Fruit fly (Drosophila melanogaster) whole organism, pupa: ENCODE measurements around the gene Toll-9.
A peak's percentile ranks its signal among the peaks of the same experiment; 100 is the strongest.

Source experiments
- CG10348 ChIP-seq: fragments of 200-800 bp; sonication (Bioruptor generic); IDR thresholded peaks from 2 replicates; pipeline ENCODE4 v1.3.6; 2022; ENCODE audit warnings: missing biosample characterization, missing genetic modification characterization
- CG12605 ChIP-seq: fragments of 200-800 bp; sonication (Bioruptor generic); IDR thresholded peaks from 2 replicates; pipeline ENCODE4 v1.3.6; 2022; ENCODE audit warnings: missing biosample characterization, missing genetic modification characterization
- CG13204 ChIP-seq: fragments of 200-800 bp; sonication (Bioruptor generic); optimal IDR thresholded peaks from 2 replicates; lab custom pipeline; 2018; ENCODE audit warnings: missing biosample characterization, mild to moderate bottlenecking, missing genetic modification characterization, moderate library complexity
- CG14655 ChIP-seq: fragments of 200-800 bp; sonication (Bioruptor generic); optimal IDR thresholded peaks from 3 replicates; lab custom pipeline; 2017; ENCODE audit warnings: mild to moderate bottlenecking, missing biosample characterization, missing genetic modification reagents, missing genetic modification characterization
- CG15710 ChIP-seq: fragments of 200-800 bp; sonication (Bioruptor generic); optimal IDR thresholded peaks from 2 replicates; lab custom pipeline; 2018; ENCODE audit warnings: missing biosample characterization, mild to moderate bottlenecking, missing genetic modification characterization, moderate library complexity
- CG17806 ChIP-seq: fragments of 200-800 bp; sonication (Bioruptor generic); optimal IDR thresholded peaks from 2 replicates; lab custom pipeline; 2018; ENCODE audit warnings: missing biosample characterization, mild to moderate bottlenecking, missing genetic modification characterization, moderate library complexity
- CG32121 ChIP-seq: fragments of 200-800 bp; sonication (Bioruptor generic); IDR thresholded peaks from 2 replicates; pipeline ENCODE4 v1.3.6; 2022; ENCODE audit warnings: missing biosample characterization, missing genetic modification characterization
- CG34367 ChIP-seq: fragments of 200-800 bp; sonication (Bioruptor generic); optimal IDR thresholded peaks from 2 replicates; lab custom pipeline; 2018; ENCODE audit warnings: missing biosample characterization, mild to moderate bottlenecking, missing genetic modification characterization
- CG4496 ChIP-seq: fragments of 200-800 bp; sonication (Bioruptor generic); IDR thresholded peaks from 3 replicates; pipeline ENCODE4 v1.3.6; 2022; ENCODE audit warnings: missing biosample characterization, missing genetic modification characterization
- CG8159 ChIP-seq: fragments of 200-800 bp; sonication (Bioruptor generic); optimal IDR thresholded peaks from 3 replicates; lab custom pipeline; 2018; ENCODE audit warnings: missing biosample characterization, mild to moderate bottlenecking, missing genetic modification characterization, moderate library complexity
- CG8301 ChIP-seq: fragments of 200-800 bp; sonication (Bioruptor generic); optimal IDR thresholded peaks from 2 replicates; lab custom pipeline; 2018; ENCODE audit warnings: missing biosample characterization, mild to moderate bottlenecking, missing genetic modification characterization
- CG9948 ChIP-seq: fragments of 200-800 bp; sonication (Bioruptor generic); optimal IDR thresholded peaks from 2 replicates; lab custom pipeline; 2018; ENCODE audit warnings: missing biosample characterization, mild to moderate bottlenecking, missing genetic modification characterization, moderate library complexity
- D1 ChIP-seq: fragments of 200-800 bp; sonication (Bioruptor generic); optimal IDR thresholded peaks from 2 replicates; lab custom pipeline; 2018; ENCODE audit warnings: missing biosample characterization, mild to moderate bottlenecking, missing genetic modification characterization, moderate library complexity
- EcR ChIP-seq: fragments of 200-800 bp; sonication (Bioruptor generic); optimal IDR thresholded peaks from 3 replicates; lab custom pipeline; 2019; ENCODE audit warnings: missing biosample characterization, missing genetic modification characterization, mild to moderate bottlenecking, moderate library complexity, missing genetic modification reagents
- Ets98B ChIP-seq: fragments of 200-800 bp; sonication (Bioruptor generic); IDR thresholded peaks from 2 replicates; pipeline ENCODE4 v1.3.6; 2022; ENCODE audit warnings: missing biosample characterization, missing genetic modification characterization
- Pif1A ChIP-seq: fragments of 200-800 bp; sonication (Bioruptor generic); optimal IDR thresholded peaks from 3 replicates; lab custom pipeline; 2016; ENCODE audit warnings: missing biosample characterization, missing genetic modification characterization
- Pif1B ChIP-seq: fragments of 200-800 bp; sonication (Bioruptor generic); optimal IDR thresholded peaks from 3 replicates; lab custom pipeline; 2016; ENCODE audit warnings: missing biosample characterization, missing genetic modification characterization
- Snoo ChIP-seq: fragments of 200-800 bp; sonication (Bioruptor generic); optimal IDR thresholded peaks from 3 replicates; lab custom pipeline; 2017; ENCODE audit warnings: missing biosample characterization, mild to moderate bottlenecking, missing genetic modification characterization, inconsistent platforms
- fd96Ca ChIP-seq: fragments of 200-800 bp; sonication (Bioruptor generic); IDR thresholded peaks from 3 replicates; pipeline ENCODE4 v1.3.6; 2022; ENCODE audit warnings: missing biosample characterization, missing genetic modification characterization
- gl ChIP-seq: fragments of 200-800 bp; sonication (Bioruptor generic); optimal IDR thresholded peaks from 2 replicates; lab custom pipeline; 2018; ENCODE audit warnings: missing biosample characterization, mild to moderate bottlenecking, missing genetic modification characterization
- rn ChIP-seq: fragments of 200-800 bp; sonication (Bioruptor generic); IDR thresholded peaks from 2 replicates; pipeline ENCODE4 v1.3.6; 2022; ENCODE audit warnings: missing biosample characterization, missing genetic modification characterization

The Toll-9 gene

DNA sequence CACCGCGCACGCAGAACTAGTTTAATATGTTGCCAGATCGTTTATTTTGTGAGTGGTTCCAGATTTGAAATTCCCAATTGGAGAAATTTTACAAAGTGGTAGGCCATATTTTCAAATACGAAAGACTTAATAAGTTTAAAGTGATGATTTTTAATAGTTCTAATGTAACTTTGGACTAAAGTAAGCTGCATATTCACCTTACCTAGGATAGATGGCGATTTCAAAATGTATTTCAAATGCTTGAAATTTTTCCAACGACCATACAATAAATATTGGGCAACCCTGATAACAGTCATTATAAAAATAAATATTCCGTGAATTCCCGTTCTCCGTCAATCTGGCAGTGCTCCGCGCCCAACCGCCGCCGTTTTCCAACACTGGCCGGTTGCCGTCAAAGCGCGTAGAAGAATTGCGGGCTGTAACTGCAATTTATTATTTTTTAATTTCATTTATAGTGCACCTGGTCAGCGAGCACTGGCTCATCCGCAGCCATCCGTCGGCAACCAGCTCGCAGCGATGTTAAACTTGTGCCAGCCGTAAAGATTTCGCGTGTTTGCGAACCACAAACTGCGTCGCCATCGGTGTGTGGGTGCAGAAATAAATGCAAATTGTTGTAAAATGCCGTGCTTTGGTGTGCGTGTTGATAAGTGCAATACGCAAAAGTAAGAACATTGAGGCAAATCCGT is 9.5 kb upstream of the Toll-9 start, which contains the start of the genes Ide and RhoBTB:
Ide (minus strand) TSS at position 19 of the 686 bp plus-strand sequence.
RhoBTB (plus strand) TSS at position 365 of the 686 bp plus-strand sequence.
- peak; percentile 65 for TF ChIP-seq CG34367 (tag; lab: Kevin White, UChicago)
- no peak for TF ChIP-seq CG13204 (GFP tag; lab: Kevin White, UChicago)
- TF ChIP-seq Pif1B = no peak
- TF ChIP-seq EcR (GFP tag; lab: Kevin White, UChicago) = no peak
- TF ChIP-seq CG8301 (tag; lab: Kevin White, UChicago) = peak; percentile 66
- peak; percentile 74; the same call in 2 of the 3 replicates for TF ChIP-seq CG4496 (GFP tag; lab: Robert Waterston, UW)
- TF ChIP-seq CG8159 (tag; lab: Kevin White, UChicago) = peak; percentile 75
- TF ChIP-seq CG15710 (tag; lab: Kevin White, UChicago) = peak; percentile 80
- peak; percentile 68 for TF ChIP-seq CG9948 (tag; lab: Kevin White, UChicago)
- no peak for TF ChIP-seq D1 (tag; lab: Kevin White, UChicago)
- TF ChIP-seq Snoo = peak; percentile 71
- TF ChIP-seq CG12605 (GFP tag; lab: Robert Waterston, UW) = 0 out of 2 replicates have a peak, but pooled peaks have one; percentile 22
- TF ChIP-seq Pif1A = no peak
- TF ChIP-seq CG14655 (GFP tag; lab: Kevin White, UChicago) = no peak
- peak; percentile 14; the same call in 1 of the 3 replicates for TF ChIP-seq fd96Ca (GFP tag; lab: Robert Waterston, UW)
- peak; percentile 67 for TF ChIP-seq CG17806
- peak; percentile 42; the same call in 1 of the 2 replicates for TF ChIP-seq Ets98B (GFP tag; lab: Robert Waterston, UW)
- TF ChIP-seq CG32121 = peak; percentile 58
- TF ChIP-seq CG10348 (GFP tag; lab: Robert Waterston, UW) = peak; percentile 83
- TF ChIP-seq rn (GFP tag; lab: Robert Waterston, UW) = peak; percentile 32; the same call in 1 of the 2 replicates
- no peak for TF ChIP-seq gl (tag; lab: Kevin White, UChicago)
- TF ChIP-seq, all 21 proteins: peak for 14

DNA sequence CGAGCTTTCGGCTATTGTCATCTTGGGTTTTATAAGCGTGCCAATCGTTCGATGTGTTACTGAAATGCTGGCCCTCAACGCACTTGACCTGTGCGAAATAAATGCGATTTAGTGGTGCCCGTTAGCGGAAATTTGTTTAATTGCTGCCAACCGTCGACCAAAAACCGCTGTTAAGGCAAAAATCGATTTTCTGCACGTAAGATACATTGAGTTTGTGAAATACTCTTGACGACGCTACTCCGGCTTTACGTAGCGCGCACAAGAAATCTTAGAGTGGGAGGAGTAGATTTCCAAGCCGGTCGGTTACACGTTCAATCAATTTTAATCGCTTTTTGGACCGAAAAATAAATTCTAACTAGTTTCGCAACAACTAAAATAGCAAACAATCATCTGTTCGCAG is 8.9 kb upstream of the Toll-9 start:
- no peak for TF ChIP-seq CG17806
- TF ChIP-seq CG4496 (GFP tag; lab: Robert Waterston, UW) = no peak
- no peak for TF ChIP-seq CG15710 (tag; lab: Kevin White, UChicago)
- no peak for TF ChIP-seq CG34367 (tag; lab: Kevin White, UChicago)
- TF ChIP-seq Snoo = no peak
- TF ChIP-seq Ets98B (GFP tag; lab: Robert Waterston, UW) = no peak
- no peak for TF ChIP-seq CG9948 (tag; lab: Kevin White, UChicago)
- TF ChIP-seq D1 (tag; lab: Kevin White, UChicago) = no peak
- TF ChIP-seq CG13204 (GFP tag; lab: Kevin White, UChicago) = no peak
- TF ChIP-seq rn (GFP tag; lab: Robert Waterston, UW) = no peak
- TF ChIP-seq CG10348 (GFP tag; lab: Robert Waterston, UW) = no peak

DNA sequence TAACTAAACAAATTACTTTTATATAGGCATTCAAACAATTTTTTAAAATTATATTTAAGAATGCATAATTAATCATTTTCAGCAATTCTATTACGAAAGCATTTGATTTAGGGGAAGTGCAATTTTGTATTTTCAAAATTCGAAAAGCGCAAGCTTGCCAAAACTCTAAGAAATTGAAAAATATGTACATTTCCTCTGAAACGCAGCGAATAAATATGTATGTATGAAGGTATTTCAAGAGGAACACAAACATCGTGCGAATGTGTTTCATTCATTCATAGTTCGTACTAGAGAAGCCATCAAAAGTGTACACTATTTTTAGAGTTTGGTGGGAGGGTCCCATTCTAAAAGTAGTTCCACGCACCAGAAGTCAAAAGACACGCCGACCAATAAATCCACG is 3.5 kb upstream of the Toll-9 start, which contains the start of gene CG13247:
CG13247 (plus strand) TSS at position 301 of the 400 bp plus-strand sequence.
- no peak for TF ChIP-seq rn (GFP tag; lab: Robert Waterston, UW)
- TF ChIP-seq fd96Ca (GFP tag; lab: Robert Waterston, UW) = no peak
- no peak for TF ChIP-seq CG32121
- TF ChIP-seq gl (tag; lab: Kevin White, UChicago) = no peak

DNA sequence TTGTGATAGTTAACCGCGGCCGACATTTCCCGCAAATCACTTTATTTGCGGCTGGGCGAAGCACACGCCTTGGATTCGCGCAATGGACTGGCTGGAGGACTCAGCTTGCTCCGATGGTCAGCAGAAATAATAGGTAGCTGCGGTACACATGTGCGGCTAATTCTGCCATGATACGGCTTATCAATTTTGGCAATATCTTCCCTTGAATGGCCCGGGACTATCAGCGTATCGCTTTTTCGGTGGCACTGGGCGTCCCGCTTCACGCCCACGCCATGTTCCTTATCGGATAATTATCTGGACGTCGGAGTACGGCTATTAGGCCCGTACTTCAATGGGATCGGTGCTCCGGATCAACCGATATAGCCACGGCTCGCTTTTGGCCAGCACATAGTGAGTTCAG is 450 bp downstream of the Toll-9 start:
- TF ChIP-seq EcR (GFP tag; lab: Kevin White, UChicago) = no peak
- TF ChIP-seq CG34367 (tag; lab: Kevin White, UChicago) = no peak
- no peak for TF ChIP-seq fd96Ca (GFP tag; lab: Robert Waterston, UW)

DNA sequence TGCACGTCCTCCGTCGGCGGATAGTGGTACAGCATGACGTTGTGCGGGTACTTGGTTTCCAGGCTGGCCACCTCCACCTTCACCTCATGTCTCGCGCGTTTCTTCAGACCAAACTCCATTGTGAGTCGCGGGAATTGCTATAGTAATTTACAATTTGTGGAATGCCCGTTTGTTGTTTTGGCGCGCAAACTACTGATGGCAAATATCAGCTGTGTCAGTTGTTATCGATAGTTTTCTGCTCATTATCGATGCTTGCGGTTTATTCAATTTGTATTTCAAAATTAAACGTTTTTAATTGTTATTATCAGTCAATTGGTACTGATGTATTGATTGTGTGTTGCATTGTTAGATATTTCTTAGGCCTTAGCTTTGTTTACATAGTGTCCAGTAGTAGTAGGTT is 5.1 kb downstream of the Toll-9 start, which contains the start of gene Prim2:
Prim2 (minus strand) TSS at position 197 of the 400 bp plus-strand sequence.
- no peak for TF ChIP-seq CG15710 (tag; lab: Kevin White, UChicago)
- TF ChIP-seq Pif1A = no peak
- no peak for TF ChIP-seq EcR (GFP tag; lab: Kevin White, UChicago)
- no peak for TF ChIP-seq Ets98B (GFP tag; lab: Robert Waterston, UW)
- TF ChIP-seq CG8159 (tag; lab: Kevin White, UChicago) = no peak
- TF ChIP-seq, all 21 proteins: peak for 0

DNA sequence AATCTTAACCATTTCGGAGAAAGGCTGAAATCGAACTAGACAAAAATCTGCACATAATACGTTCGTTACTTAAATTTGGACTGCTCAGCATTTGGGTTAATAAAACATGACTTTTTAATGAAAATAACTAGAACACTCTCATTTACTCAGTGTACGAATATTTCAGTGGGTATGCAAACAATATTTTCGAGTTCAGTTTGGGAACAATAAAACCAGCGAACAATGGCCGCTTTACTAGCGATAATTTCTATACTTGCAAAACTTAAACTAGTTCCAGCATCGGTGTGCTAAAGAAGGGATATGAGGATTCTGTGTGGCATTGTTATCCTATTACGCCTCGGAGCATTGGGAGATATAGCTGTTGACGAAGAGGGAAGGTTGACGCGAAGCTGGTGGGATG is 8.3 kb downstream of the Toll-9 start, which contains the start of gene CG5665:
CG5665 (plus strand) TSS at position 301 of the 400 bp plus-strand sequence.
- TF ChIP-seq CG15710 (tag; lab: Kevin White, UChicago) (no peak), Pif1B (no peak), rn (GFP tag; lab: Robert Waterston, UW) (no peak), gl (tag; lab: Kevin White, UChicago) (no peak), fd96Ca (GFP tag; lab: Robert Waterston, UW) (no peak), CG13204 (GFP tag; lab: Kevin White, UChicago) (no peak), Pif1A (no peak), CG17806 (no peak), CG32121 (no peak), CG8301 (tag; lab: Kevin White, UChicago) (no peak), CG9948 (tag; lab: Kevin White, UChicago) (no peak), CG34367 (tag; lab: Kevin White, UChicago) (no peak), Snoo (no peak), CG8159 (tag; lab: Kevin White, UChicago) (no peak), CG10348 (GFP tag; lab: Robert Waterston, UW) (no peak)
